Worm (Caenorhabditis elegans): ENCODE data around the gene T24C2.5.

DNA sequence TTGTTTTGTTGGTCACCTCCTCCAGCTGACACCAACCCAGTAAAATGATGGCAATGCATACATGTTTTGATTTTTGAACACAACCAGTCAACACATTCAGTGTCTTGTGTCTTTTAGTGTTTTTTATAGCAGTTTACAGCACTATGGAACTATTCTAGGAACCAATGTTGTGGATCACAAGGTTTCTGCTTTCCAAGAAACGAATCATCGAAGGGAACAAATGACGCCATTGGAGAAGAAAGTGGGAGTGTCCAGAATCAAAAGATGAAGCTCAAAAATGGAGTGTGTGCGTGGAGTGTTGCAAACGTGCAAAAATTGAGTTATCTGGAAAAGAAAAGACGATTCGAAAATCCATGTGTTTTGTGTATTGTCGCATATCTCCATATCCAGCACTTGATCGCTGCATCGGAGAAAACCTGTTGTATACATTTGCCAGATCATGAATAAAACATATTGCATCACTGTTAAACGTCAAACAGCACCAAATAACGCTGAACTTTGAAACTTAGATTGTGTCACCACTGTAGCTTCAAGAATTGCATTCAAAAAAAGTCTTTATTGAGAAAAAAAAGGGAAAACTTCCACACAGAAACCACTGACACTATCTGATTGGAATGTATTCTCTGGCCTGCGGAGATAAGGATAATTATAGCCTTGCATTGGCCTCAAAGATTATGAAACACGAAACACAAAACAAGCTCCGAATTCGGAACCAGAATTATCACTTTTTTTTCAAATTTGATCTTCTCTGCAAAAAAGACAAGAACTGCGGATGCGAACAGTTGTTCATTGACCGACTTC, 28.3 kb downstream of the T24C2.5 start:
- TF ChIP-seq snpc-4 (tag; optimal IDR thresholded peaks at IDR 0.05) (no peak), mep-1 (tag; optimal IDR thresholded peaks at IDR 0.05) (no peak), blmp-1 (tag; optimal IDR thresholded peaks at IDR 0.05) (no peak), unc-39 (tag; optimal IDR thresholded peaks at IDR 0.05) (no peak), pha-4 (tag; optimal IDR thresholded peaks at IDR 0.05) (no peak)
